Worm (Caenorhabditis elegans) whole organism, young adult: Measurements from ENCODE around the gene F14F7.7.
A peak's percentile ranks its signal among the peaks of the same experiment; 100 is the strongest.

ENCODE experiments used
- B0019.2 ChIP-seq: fragments of 200-800 bp; sonication (Bioruptor generic); conservative IDR thresholded peaks from 2 replicates; pipeline ENCODE4 v1.3.6; 2022; ENCODE audit warnings: missing genetic modification reagents, missing genetic modification characterization, missing compliant biosample characterization
- B0035.1 ChIP-seq: sonication (generic microtip); optimal IDR thresholded peaks from 2 replicates; lab custom pipeline; 2016; ENCODE audit warnings: missing genetic modification characterization, mild to moderate bottlenecking, missing compliant biosample characterization, missing genotype, missing genetic modification reagents
- F22D6.2 ChIP-seq: sonication (generic microtip); optimal IDR thresholded peaks from 2 replicates; lab custom pipeline; 2016; ENCODE audit warnings: mild to moderate bottlenecking, missing genetic modification characterization, missing compliant biosample characterization
- F23B12.7 ChIP-seq: sonication (generic microtip); optimal IDR thresholded peaks from 2 replicates; lab custom pipeline; 2017; ENCODE audit warnings: missing genetic modification characterization, mild to moderate bottlenecking, missing compliant biosample characterization, antibody characterized with exemption, moderate library complexity; ENCODE audit not compliant: insufficient read depth
- F37B4.10 ChIP-seq: fragments of 200-800 bp; sonication (Bioruptor generic); IDR thresholded peaks from 2 replicates; pipeline ENCODE4 v1.3.6; 2022; ENCODE audit warnings: missing genetic modification characterization, missing compliant biosample characterization
- K12H6.12 ChIP-seq: fragments of 200-800 bp; sonication (Bioruptor generic); optimal IDR thresholded peaks from 2 replicates; lab custom pipeline; 2018; ENCODE audit warnings: mild to moderate bottlenecking, missing genetic modification characterization, missing compliant biosample characterization
- T07F8.4 ChIP-seq: sonication (generic microtip); optimal IDR thresholded peaks from 2 replicates; lab custom pipeline; 2016; ENCODE audit warnings: mild to moderate bottlenecking, missing genetic modification characterization, moderate library complexity, missing compliant biosample characterization
- Y53G8AR.9 ChIP-seq: fragments of 200-800 bp; sonication (Bioruptor generic); conservative IDR thresholded peaks from 2 replicates; pipeline ENCODE4 v1.3.6; 2022; ENCODE audit warnings: missing genetic modification reagents, missing genetic modification characterization, missing compliant biosample characterization
- Y67H2A.10 ChIP-seq: fragments of 200-800 bp; sonication (Bioruptor generic); conservative IDR thresholded peaks from 2 replicates; pipeline ENCODE4 v1.3.6; 2022; ENCODE audit warnings: missing genetic modification reagents, missing genetic modification characterization, missing compliant biosample characterization
- ZK185.1 ChIP-seq: sonication (generic microtip); optimal IDR thresholded peaks from 2 replicates; lab custom pipeline; 2016; ENCODE audit warnings: mild to moderate bottlenecking, missing genetic modification characterization, missing compliant biosample characterization; ENCODE audit not compliant: poor library complexity, severe bottlenecking
- ama-1 ChIP-seq, 3 experiments: fragments of 150-350 bp in 1 of 3; sonication (generic microtip) in 2 of 3; optimal IDR thresholded peaks; 2 replicates each; lab custom pipeline; 2014 to 2018; ENCODE audit warnings: missing biosample characterization in 2 of 3, missing genetic modification characterization in 2 of 3, missing genetic modification reagents in 2 of 3
- athp-1 ChIP-seq: sonication (generic microtip); optimal IDR thresholded peaks from 2 replicates; lab custom pipeline; 2017; ENCODE audit warnings: mild to moderate bottlenecking, missing genetic modification characterization, missing compliant biosample characterization
- attf-3 ChIP-seq: fragments of 200-800 bp; sonication (Bioruptor generic); conservative IDR thresholded peaks from 2 replicates; pipeline ENCODE4 v1.3.6; 2022; ENCODE audit warnings: missing genetic modification reagents, missing genetic modification characterization, missing compliant biosample characterization
- cebp-1 ChIP-seq, 2 experiments: fragments of 200-800 bp in 1 of 2; sonication (Bioruptor generic) in 1 of 2; sonication (generic microtip) in 1 of 2; IDR thresholded peaks in 1 of 2; optimal IDR thresholded peaks in 1 of 2; 2 replicates each; pipeline versions ENCODE4 v1.3.6 to Lab custom; 2017 to 2022; ENCODE audit warnings: missing compliant biosample characterization in 2 of 2, missing genetic modification characterization in 2 of 2, mild to moderate bottlenecking in 1 of 2, missing genetic modification reagents in 1 of 2, moderate library complexity in 1 of 2
- cebp-2 ChIP-seq: fragments of 200-800 bp; sonication (Bioruptor generic); IDR thresholded peaks from 2 replicates; pipeline ENCODE4 v1.3.6; 2022; ENCODE audit warnings: missing genetic modification characterization, missing compliant biosample characterization
- ceh-27 ChIP-seq: fragments of 200-800 bp; sonication (Bioruptor generic); optimal IDR thresholded peaks from 2 replicates; lab custom pipeline; 2018; ENCODE audit warnings: mild to moderate bottlenecking, missing genetic modification characterization, moderate library complexity, missing compliant biosample characterization
- ceh-79 ChIP-seq: sonication (generic microtip); optimal IDR thresholded peaks from 2 replicates; lab custom pipeline; 2017; ENCODE audit warnings: mild to moderate bottlenecking, missing genetic modification characterization, missing compliant biosample characterization
- ceh-91 ChIP-seq: fragments of 200-800 bp; sonication (Bioruptor generic); IDR thresholded peaks from 2 replicates; pipeline ENCODE4 v1.3.6; 2022; ENCODE audit warnings: missing genetic modification reagents, missing genetic modification characterization, missing compliant biosample characterization
- dox-1 ChIP-seq: fragments of 200-800 bp; sonication (Bioruptor generic); IDR thresholded peaks from 2 replicates; pipeline ENCODE4 v1.3.6; 2022; ENCODE audit warnings: missing genetic modification reagents, missing genetic modification characterization, missing compliant biosample characterization
- egrh-3 ChIP-seq: fragments of 200-800 bp; sonication (Bioruptor generic); IDR thresholded peaks from 2 replicates; pipeline ENCODE4 v1.3.6; 2022; ENCODE audit warnings: missing genetic modification reagents, missing genetic modification characterization, missing compliant biosample characterization
- gei-17 ChIP-seq: fragments of 200-800 bp; sonication (Bioruptor generic); optimal IDR thresholded peaks from 2 replicates; lab custom pipeline; 2018; ENCODE audit warnings: mild to moderate bottlenecking, missing genetic modification characterization, missing compliant biosample characterization
- let-526 ChIP-seq: fragments of 200-800 bp; sonication (Bioruptor generic); IDR thresholded peaks from 2 replicates; pipeline ENCODE4 v1.3.6; 2022; ENCODE audit warnings: missing genetic modification reagents, missing genetic modification characterization, missing compliant biosample characterization
- lin-26 ChIP-seq: fragments of 200-800 bp; sonication (Bioruptor generic); IDR thresholded peaks from 2 replicates; pipeline ENCODE4 v1.3.6; 2022; ENCODE audit warnings: missing genetic modification reagents, missing genetic modification characterization, missing compliant biosample characterization
- lin-35 ChIP-seq, 3 experiments: fragments of 150-350 bp in 2 of 3; sonication (generic microtip) in 1 of 3; optimal IDR thresholded peaks; 2 replicates each; lab custom pipeline; 2014 to 2018; ENCODE audit warnings: missing biosample characterization in 3 of 3, missing genetic modification characterization in 3 of 3, missing genetic modification reagents in 3 of 3
- lin-54 ChIP-seq: fragments of 200-800 bp; sonication (Bioruptor generic); optimal IDR thresholded peaks from 2 replicates; lab custom pipeline; 2018; ENCODE audit warnings: mild to moderate bottlenecking, missing genetic modification characterization, missing compliant biosample characterization
- madf-3 ChIP-seq: fragments of 200-800 bp; sonication (Bioruptor generic); IDR thresholded peaks from 2 replicates; pipeline ENCODE4 v1.3.6; 2022; ENCODE audit warnings: missing genetic modification reagents, missing genetic modification characterization, missing compliant biosample characterization
- mcd-1 ChIP-seq: fragments of 200-800 bp; sonication (Bioruptor generic); IDR thresholded peaks from 2 replicates; pipeline ENCODE4 v1.3.6; 2022; ENCODE audit warnings: missing genetic modification reagents, missing genetic modification characterization, missing compliant biosample characterization
- mel-28 ChIP-seq: sonication (generic microtip); optimal IDR thresholded peaks from 2 replicates; lab custom pipeline; 2016; ENCODE audit warnings: borderline replicate concordance, mild to moderate bottlenecking, missing genetic modification characterization, missing compliant biosample characterization
- nfyb-1 ChIP-seq: fragments of 200-800 bp; sonication (Bioruptor generic); IDR thresholded peaks from 2 replicates; pipeline ENCODE4 v1.3.6; 2022; ENCODE audit warnings: missing genetic modification reagents, missing genetic modification characterization, missing compliant biosample characterization
- nhr-80 ChIP-seq: sonication (generic microtip); optimal IDR thresholded peaks from 2 replicates; lab custom pipeline; 2016; ENCODE audit warnings: missing genetic modification characterization, missing compliant biosample characterization
- nhr-90 ChIP-seq: sonication (generic microtip); optimal IDR thresholded peaks from 2 replicates; lab custom pipeline; 2016; ENCODE audit warnings: missing genotype, mild to moderate bottlenecking, missing genetic modification characterization, missing compliant biosample characterization
- pbrm-1 ChIP-seq: fragments of 200-800 bp; sonication (Bioruptor generic); IDR thresholded peaks from 2 replicates; pipeline ENCODE4 v1.3.6; 2022; ENCODE audit warnings: missing genetic modification reagents, missing genetic modification characterization, missing compliant biosample characterization
- pha-4 ChIP-seq: fragments of 150-350 bp; sonication (generic microtip); optimal IDR thresholded peaks from 2 replicates; lab custom pipeline; 2014; ENCODE audit warnings: missing biosample characterization, missing genetic modification reagents, missing genetic modification characterization
- rcor-1 ChIP-seq: fragments of 200-800 bp; sonication (Bioruptor generic); IDR thresholded peaks from 2 replicates; pipeline ENCODE4 v1.3.6; 2022; ENCODE audit warnings: missing genetic modification reagents, missing genetic modification characterization, missing compliant biosample characterization
- repo-1 ChIP-seq: sonication (generic microtip); optimal IDR thresholded peaks from 2 replicates; lab custom pipeline; 2017; ENCODE audit warnings: mild to moderate bottlenecking, missing genetic modification characterization, missing compliant biosample characterization
- snpc-1.1 ChIP-seq: sonication (generic microtip); optimal IDR thresholded peaks from 2 replicates; lab custom pipeline; 2017; ENCODE audit warnings: missing genetic modification characterization, mild to moderate bottlenecking, missing compliant biosample characterization, antibody characterized with exemption, moderate library complexity, missing genotype, missing genetic modification reagents; ENCODE audit not compliant: insufficient read depth
- snpc-3.4 ChIP-seq: sonication (generic microtip); optimal IDR thresholded peaks from 2 replicates; lab custom pipeline; 2017; ENCODE audit warnings: missing genetic modification characterization, mild to moderate bottlenecking, missing compliant biosample characterization, antibody characterized with exemption, moderate library complexity, missing genotype, missing genetic modification reagents
- snpc-4 ChIP-seq, 5 experiments: fragments of 150-350 bp in 1 of 5; sonication (generic microtip) in 4 of 5; optimal IDR thresholded peaks; 2 replicates each; lab custom pipeline; 2014 to 2018; ENCODE audit warnings: missing genetic modification characterization in 5 of 5, missing biosample characterization in 3 of 5, antibody characterized with exemption in 2 of 5, mild to moderate bottlenecking in 2 of 5, missing compliant biosample characterization in 2 of 5, missing genotype in 2 of 5, moderate library complexity in 2 of 5, missing genetic modification reagents in 1 of 5
- sptf-2 ChIP-seq: fragments of 200-800 bp; sonication (Bioruptor generic); optimal IDR thresholded peaks from 2 replicates; lab custom pipeline; 2018; ENCODE audit warnings: mild to moderate bottlenecking, missing genetic modification characterization, missing compliant biosample characterization
- tbp1 ChIP-seq: fragments of 200-800 bp; sonication (Bioruptor generic); optimal IDR thresholded peaks from 2 replicates; lab custom pipeline; 2018; ENCODE audit warnings: mild to moderate bottlenecking, missing genetic modification characterization, missing compliant biosample characterization
- zfh-2 ChIP-seq: fragments of 200-800 bp; sonication (Bioruptor generic); conservative IDR thresholded peaks from 2 replicates; pipeline ENCODE4 v1.3.6; 2022; ENCODE audit warnings: missing genetic modification reagents, missing genetic modification characterization, missing compliant biosample characterization
- ztf-26 ChIP-seq: sonication (generic microtip); optimal IDR thresholded peaks from 2 replicates; lab custom pipeline; 2017; ENCODE audit warnings: missing genetic modification characterization, missing compliant biosample characterization
- ztf-28 ChIP-seq: fragments of 200-800 bp; sonication (Bioruptor generic); IDR thresholded peaks from 2 replicates; pipeline ENCODE4 v1.3.6; 2022; ENCODE audit warnings: missing genetic modification reagents, missing genetic modification characterization, missing compliant biosample characterization
- ztf-3 ChIP-seq: fragments of 200-800 bp; sonication (Bioruptor generic); optimal IDR thresholded peaks from 2 replicates; lab custom pipeline; 2018; ENCODE audit warnings: mild to moderate bottlenecking, missing genetic modification characterization, missing compliant biosample characterization

F14F7.7 gene

ce11 chrIII:13062414-13062965, 31.8 kb downstream of the F14F7.7 start (continued):
- TF ChIP-seq nfyb-1 (GFP tag; lab: Robert Waterston, UW), result peak; percentile 78
- peak; percentile 16 for TF ChIP-seq nhr-80 (tag; lab: Kevin White, UChicago)
- TF ChIP-seq tbp1 (GFP tag; lab: Kevin White, UChicago), result peak; percentile 39
- TF ChIP-seq lin-26, result 0 out of 2 replicates have a peak, but pooled peaks have one; percentile 57
- TF ChIP-seq nhr-90 (tag; lab: Kevin White, UChicago), result no peak
- no peak for TF ChIP-seq F37B4.10 (GFP tag; lab: Robert Waterston, UW)
- TF ChIP-seq mcd-1 (GFP tag; lab: Robert Waterston, UW), result peak; percentile 73
- no peak for TF ChIP-seq F23B12.7 (tag; lab: Kevin White, UChicago)
- no peak for TF ChIP-seq B0019.2 (GFP tag; lab: Robert Waterston, UW)
- TF ChIP-seq ceh-79, result peak; percentile 14
- TF ChIP-seq ZK185.1 (tag; lab: Kevin White, UChicago), result peak; percentile 30
- TF ChIP-seq zfh-2 (GFP tag; lab: Robert Waterston, UW), result peak; percentile 95
- TF ChIP-seq ceh-91 (GFP tag; lab: Robert Waterston, UW), result no peak
- peak in 1 of 3 experiments; percentile 70 for TF ChIP-seq lin-35 (GFP tag; optimal IDR thresholded peaks at IDR 0.05; lab: Kevin White, UChicago)
- peak; percentile 34 for TF ChIP-seq ztf-3 (GFP tag; lab: Kevin White, UChicago)
- TF ChIP-seq K12H6.12 (tag; lab: Kevin White, UChicago), result peak; percentile 96
- TF ChIP-seq snpc-4 (GFP tag; optimal IDR thresholded peaks at IDR 0.05; lab: Kevin White, UChicago), result peak; percentile 62
- peak; percentile 2 to 56 (median 30) for TF ChIP-seq snpc-4 (tag; optimal IDR thresholded peaks at IDR 0.05; lab: Kevin White, UChicago)
- peak; percentile 74 for TF ChIP-seq egrh-3 (GFP tag; lab: Robert Waterston, UW)
- peak; percentile 10 for TF ChIP-seq snpc-1.1 (tag; lab: Kevin White, UChicago)
- TF ChIP-seq sptf-2, result peak; percentile 16
- TF ChIP-seq ztf-28, result no peak
- TF ChIP-seq rcor-1 (GFP tag; lab: Robert Waterston, UW), result peak; percentile 84
- TF ChIP-seq pha-4 (tag; lab: Kevin White, UChicago), result peak; percentile 22
- peak; percentile 56 for TF ChIP-seq dox-1 (GFP tag; lab: Robert Waterston, UW)
- TF ChIP-seq Y67H2A.10 (GFP tag; lab: Robert Waterston, UW), result peak; percentile 37; the same call in 1 of the 2 replicates
- TF ChIP-seq Y53G8AR.9 (GFP tag; lab: Robert Waterston, UW), result 0 out of 2 replicates have a peak, but pooled peaks have one; percentile 19
- 0 out of 2 replicates have a peak, but pooled peaks have one; percentile 58 for TF ChIP-seq let-526 (GFP tag; lab: Robert Waterston, UW)
- peak; percentile 74 for TF ChIP-seq pbrm-1 (GFP tag; lab: Robert Waterston, UW)
- TF ChIP-seq gei-17 (GFP tag; lab: Kevin White, UChicago), result peak; percentile 8
- no peak for TF ChIP-seq repo-1 (tag; lab: Kevin White, UChicago)
- TF ChIP-seq mel-28 (tag; lab: Kevin White, UChicago), result peak; percentile 30
- no peak for TF ChIP-seq attf-3
- peak; percentile 31 for TF ChIP-seq ztf-26 (tag; lab: Kevin White, UChicago)
- peak; percentile 61 for TF ChIP-seq snpc-3.4
- TF ChIP-seq madf-3 (GFP tag; lab: Robert Waterston, UW), result peak; percentile 79
- peak; percentile 9 for TF ChIP-seq athp-1 (tag; lab: Kevin White, UChicago)
- TF ChIP-seq ceh-27, result peak; percentile 96
- TF ChIP-seq cebp-2 (GFP tag; lab: Robert Waterston, UW), result 0 out of 2 replicates have a peak, but pooled peaks have one; percentile 39
- TF ChIP-seq T07F8.4, result peak; percentile 4
- TF ChIP-seq B0035.1 (tag; lab: Kevin White, UChicago), result peak; percentile 65
- no peak for TF ChIP-seq cebp-1 (GFP tag; IDR thresholded peaks at IDR 0.05; lab: Robert Waterston, UW)
- peak; percentile 83 for TF ChIP-seq cebp-1 (tag; optimal IDR thresholded peaks at IDR 0.05; lab: Kevin White, UChicago)
- peak; percentile 56 for TF ChIP-seq F22D6.2 (tag; lab: Kevin White, UChicago)
- peak; percentile 19 for TF ChIP-seq lin-54
- TF ChIP-seq ama-1 (optimal IDR thresholded peaks at IDR 0.05; lab: Kevin White, UChicago), result no peak
- peak; percentile 1 to 26 for TF ChIP-seq ama-1 (GFP tag; optimal IDR thresholded peaks at IDR 0.05; lab: Kevin White, UChicago)
